Worm (Caenorhabditis elegans): ENCODE results near the gene stn-2.

ce11 chrX:7678437-7679139 lies 1.8 kb downstream of the stn-2 start:
- TF ChIP-seq tab-1 (GFP tag; IDR thresholded peaks at IDR 0.05) (no peak), T22C8.4 (GFP tag; IDR thresholded peaks at IDR 0.05) (no peak), klf-2 (GFP tag; conservative IDR thresholded peaks at IDR 0.05) (no peak), ref-1 (GFP tag; conservative IDR thresholded peaks at IDR 0.05) (no peak), cog-1 (tag; optimal IDR thresholded peaks at IDR 0.05) (no peak), med-1 (GFP tag; optimal IDR thresholded peaks at IDR 0.05; ENCODE audit: insufficient read depth) (no peak), ztf-29 (GFP tag; IDR thresholded peaks at IDR 0.05) (no peak), flt-1 (GFP tag; IDR thresholded peaks at IDR 0.05) (no peak), ztf-23 (GFP tag; IDR thresholded peaks at IDR 0.05) (no peak)

All from whole organism, midembryonic.